Fruit fly (Drosophila melanogaster) whole organism, embryonic: ENCODE results near the gene Syx8.
A peak's percentile ranks its signal among the peaks of the same experiment; 100 is the strongest.

Experiments used
- Abd-B ChIP-seq: fragments of 200-800 bp; sonication (Bioruptor generic); optimal IDR thresholded peaks from 2 replicates; lab custom pipeline; 2018; ENCODE audit warnings: missing biosample characterization, mild to moderate bottlenecking, missing genetic modification characterization, moderate library complexity
- CG10543 ChIP-seq: fragments of 200-800 bp; sonication (Bioruptor generic); optimal IDR thresholded peaks from 3 replicates; lab custom pipeline; 2017; ENCODE audit warnings: missing biosample characterization, mild to moderate bottlenecking, missing genetic modification characterization, moderate library complexity
- CG1233 ChIP-seq: fragments of 200-800 bp; sonication (Bioruptor generic); optimal IDR thresholded peaks from 4 replicates; lab custom pipeline; 2018; ENCODE audit warnings: missing biosample characterization, mild to moderate bottlenecking, missing genetic modification characterization
- CG12942 ChIP-seq: fragments of 200-800 bp; sonication (Bioruptor generic); optimal IDR thresholded peaks from 3 replicates; lab custom pipeline; 2016; ENCODE audit warnings: missing biosample characterization, missing genetic modification characterization
- CG13287 ChIP-seq: fragments of 200-800 bp; sonication (Bioruptor generic); IDR thresholded peaks from 2 replicates; pipeline ENCODE4 v1.3.6; 2022; ENCODE audit warnings: missing biosample characterization, missing genetic modification characterization; ENCODE audit not compliant: partially characterized antibody
- CG13296 ChIP-seq: fragments of 200-800 bp; sonication (Bioruptor generic); optimal IDR thresholded peaks from 3 replicates; lab custom pipeline; 2018; ENCODE audit warnings: missing biosample characterization, mild to moderate bottlenecking, missing genetic modification characterization
- CG14050 ChIP-seq: fragments of 200-800 bp; sonication (Bioruptor generic); IDR thresholded peaks from 3 replicates; pipeline ENCODE4 v1.3.6; 2022; ENCODE audit warnings: missing biosample characterization, missing genetic modification characterization
- CG1603 ChIP-seq: fragments of 200-800 bp; sonication (Bioruptor generic); optimal IDR thresholded peaks from 2 replicates; lab custom pipeline; 2019; ENCODE audit warnings: missing biosample characterization, mild to moderate bottlenecking, missing genetic modification characterization, moderate library complexity
- CG1647 ChIP-seq: fragments of 200-800 bp; sonication (Bioruptor generic); optimal IDR thresholded peaks from 3 replicates; lab custom pipeline; 2016; ENCODE audit warnings: missing biosample characterization, missing genetic modification characterization
- CG17802 ChIP-seq: fragments of 200-800 bp; sonication (Bioruptor generic); optimal IDR thresholded peaks from 2 replicates; lab custom pipeline; 2018; ENCODE audit warnings: missing biosample characterization, mild to moderate bottlenecking, missing genetic modification characterization, moderate library complexity
- CG32772 ChIP-seq: fragments of 200-800 bp; sonication (Bioruptor generic); IDR thresholded peaks from 2 replicates; pipeline ENCODE4 v1.3.6; 2022; ENCODE audit warnings: missing biosample characterization, missing genetic modification characterization
- CG3281 ChIP-seq: fragments of 200-800 bp; sonication (Bioruptor generic); optimal IDR thresholded peaks from 3 replicates; lab custom pipeline; 2017; ENCODE audit warnings: missing biosample characterization, mild to moderate bottlenecking, missing genetic modification characterization
- CG3847 ChIP-seq: fragments of 200-800 bp; sonication (Bioruptor generic); IDR thresholded peaks from 2 replicates; pipeline ENCODE4 v1.3.6; 2022; ENCODE audit warnings: missing biosample characterization, missing genetic modification characterization
- CG42726 ChIP-seq: fragments of 200-800 bp; sonication (Bioruptor generic); IDR thresholded peaks from 2 replicates; pipeline ENCODE4 v1.3.6; 2022; ENCODE audit warnings: missing biosample characterization, missing genetic modification characterization; ENCODE audit not compliant: partially characterized antibody
- CG4404 ChIP-seq: fragments of 200-800 bp; sonication (Bioruptor generic); IDR thresholded peaks from 2 replicates; pipeline ENCODE4 v1.3.6; 2022; ENCODE audit warnings: missing biosample characterization, missing genetic modification characterization
- CG6791 ChIP-seq: fragments of 200-800 bp; sonication (Bioruptor generic); IDR thresholded peaks from 3 replicates; pipeline ENCODE4 v1.3.6; 2022; ENCODE audit warnings: missing biosample characterization, missing genetic modification characterization; ENCODE audit not compliant: partially characterized antibody
- CG7928 ChIP-seq: fragments of 200-800 bp; sonication (Bioruptor generic); optimal IDR thresholded peaks from 2 replicates; lab custom pipeline; 2017; ENCODE audit warnings: missing biosample characterization, mild to moderate bottlenecking, missing genetic modification characterization
- CG8359 ChIP-seq: fragments of 200-800 bp; sonication (Bioruptor generic); optimal IDR thresholded peaks from 2 replicates; lab custom pipeline; 2017; ENCODE audit warnings: missing biosample characterization, mild to moderate bottlenecking, missing genetic modification characterization, borderline replicate concordance
- CG9817 ChIP-seq: fragments of 200-800 bp; sonication (Bioruptor generic); optimal IDR thresholded peaks from 2 replicates; lab custom pipeline; 2018; ENCODE audit warnings: missing biosample characterization, mild to moderate bottlenecking, missing genetic modification characterization, moderate library complexity
- CG9876 ChIP-seq: fragments of 200-800 bp; sonication (Bioruptor generic); optimal IDR thresholded peaks from 2 replicates; lab custom pipeline; 2016; ENCODE audit warnings: missing biosample characterization, missing genetic modification characterization
- Camta ChIP-seq: fragments of 200-800 bp; sonication (Bioruptor generic); optimal IDR thresholded peaks from 2 replicates; lab custom pipeline; 2016; ENCODE audit warnings: missing biosample characterization, missing genetic modification characterization
- D ChIP-seq, 2 experiments: fragments of 200-800 bp in 1 of 2; fragments of >200 bp in 1 of 2; sonication (Bioruptor generic) in 1 of 2; optimal IDR thresholded peaks; 2 replicates in 1 of 2; 3 replicates in 1 of 2; lab custom pipeline; 2017; ENCODE audit warnings: mild to moderate bottlenecking in 1 of 2, missing biosample characterization in 1 of 2, missing genetic modification characterization in 1 of 2, missing genetic modification reagents in 1 of 2
- Dip3 ChIP-seq: fragments of 200-800 bp; sonication (Bioruptor generic); optimal IDR thresholded peaks from 3 replicates; lab custom pipeline; 2016; ENCODE audit warnings: missing biosample characterization, missing genetic modification characterization
- Ets65A ChIP-seq: fragments of 200-800 bp; sonication (Bioruptor generic); peaks from one replicate; lab custom pipeline; 2016; ENCODE audit warnings: missing biosample characterization, missing genetic modification characterization
- HLHmδ ChIP-seq: fragments of 200-800 bp; sonication (Bioruptor generic); optimal IDR thresholded peaks from 2 replicates; lab custom pipeline; 2018; ENCODE audit warnings: missing biosample characterization, mild to moderate bottlenecking, missing genetic modification characterization, moderate library complexity
- Hey ChIP-seq: fragments of 200-800 bp; sonication (Bioruptor generic); optimal IDR thresholded peaks from 3 replicates; lab custom pipeline; 2018; ENCODE audit warnings: missing biosample characterization, mild to moderate bottlenecking, missing genetic modification characterization
- Hr51 ChIP-seq, 2 experiments: fragments of 200-800 bp; sonication (Bioruptor generic); optimal IDR thresholded peaks; 2 replicates in 1 of 2; 3 replicates in 1 of 2; lab custom pipeline; 2016 to 2018; ENCODE audit warnings: missing biosample characterization in 2 of 2, missing genetic modification characterization in 2 of 2, mild to moderate bottlenecking in 1 of 2, moderate library complexity in 1 of 2
- Lim3 ChIP-seq: fragments of 200-800 bp; sonication (Bioruptor generic); IDR thresholded peaks from 2 replicates; pipeline ENCODE4 v1.3.6; 2022; ENCODE audit warnings: missing biosample characterization, missing genetic modification characterization
- Myb ChIP-seq: fragments of 200-800 bp; sonication (Bioruptor generic); optimal IDR thresholded peaks from 2 replicates; lab custom pipeline; 2016; ENCODE audit warnings: missing biosample characterization, missing genetic modification characterization
- Neu2 ChIP-seq: fragments of 200-800 bp; sonication (Bioruptor generic); optimal IDR thresholded peaks from 3 replicates; lab custom pipeline; 2016; ENCODE audit warnings: missing biosample characterization, missing genetic modification characterization, borderline replicate concordance
- Oli ChIP-seq: fragments of 200-800 bp; sonication (Bioruptor generic); optimal IDR thresholded peaks from 2 replicates; lab custom pipeline; 2018; ENCODE audit warnings: missing biosample characterization, mild to moderate bottlenecking, missing genetic modification characterization, moderate library complexity
- PHDP ChIP-seq: fragments of 200-800 bp; sonication (Bioruptor generic); optimal IDR thresholded peaks from 3 replicates; lab custom pipeline; 2018; ENCODE audit warnings: missing biosample characterization, mild to moderate bottlenecking, missing genetic modification characterization, moderate library complexity
- Scr ChIP-seq: fragments of 200-800 bp; sonication (Bioruptor generic); IDR thresholded peaks from 2 replicates; pipeline ENCODE4 v1.3.6; 2022; ENCODE audit warnings: missing biosample characterization, missing genetic modification characterization; ENCODE audit not compliant: partially characterized antibody
- Sox100B ChIP-seq: fragments of 200-800 bp; sonication (Bioruptor generic); optimal IDR thresholded peaks from 3 replicates; lab custom pipeline; 2018; ENCODE audit warnings: missing biosample characterization, mild to moderate bottlenecking, missing genetic modification characterization
- Usf ChIP-seq: fragments of 200-800 bp; sonication (Bioruptor generic); optimal IDR thresholded peaks from 2 replicates; lab custom pipeline; 2017; ENCODE audit warnings: missing genotype, missing biosample characterization, missing genetic modification characterization
- YL-1 ChIP-seq: fragments of 200-800 bp; sonication (Bioruptor generic); optimal IDR thresholded peaks from 3 replicates; lab custom pipeline; 2017; ENCODE audit warnings: missing biosample characterization, mild to moderate bottlenecking, missing genetic modification characterization
- cad ChIP-seq: fragments of >200 bp; optimal IDR thresholded peaks from 2 replicates; lab custom pipeline; 2017; ENCODE audit warnings: missing biosample characterization, missing genetic modification characterization
- cato ChIP-seq: fragments of 200-800 bp; sonication (Bioruptor generic); optimal IDR thresholded peaks from 2 replicates; lab custom pipeline; 2016; ENCODE audit warnings: missing biosample characterization, missing genetic modification characterization, borderline replicate concordance
- fd3F ChIP-seq: fragments of 200-800 bp; sonication (Bioruptor generic); optimal IDR thresholded peaks from 2 replicates; lab custom pipeline; 2018; ENCODE audit warnings: missing biosample characterization, mild to moderate bottlenecking, missing genetic modification characterization, moderate library complexity
- gfzf ChIP-seq: fragments of 200-800 bp; sonication (Bioruptor generic); optimal IDR thresholded peaks from 2 replicates; lab custom pipeline; 2016; ENCODE audit warnings: missing biosample characterization, mild to moderate bottlenecking, missing genetic modification characterization, moderate library complexity
- inv ChIP-seq: fragments of 200-800 bp; sonication (Bioruptor generic); IDR thresholded peaks from 2 replicates; pipeline ENCODE4 v1.3.6; 2022; ENCODE audit warnings: missing biosample characterization, missing genetic modification characterization; ENCODE audit not compliant: partially characterized antibody
- kah ChIP-seq: fragments of 200-800 bp; sonication (Bioruptor generic); optimal IDR thresholded peaks from 2 replicates; lab custom pipeline; 2018; ENCODE audit warnings: missing biosample characterization, mild to moderate bottlenecking, missing genetic modification characterization
- lola ChIP-seq, 3 experiments: fragments of >200 bp in 2 of 3; fragments of 200-800 bp in 1 of 3; sonication (Bioruptor generic) in 1 of 3; optimal IDR thresholded peaks; 2 replicates each; lab custom pipeline; 2017 to 2019; ENCODE audit warnings: missing biosample characterization in 3 of 3, missing genetic modification characterization in 3 of 3, mild to moderate bottlenecking in 1 of 3, moderate library complexity in 1 of 3
- maf-S ChIP-seq: fragments of 200-800 bp; sonication (Bioruptor generic); optimal IDR thresholded peaks from 2 replicates; lab custom pipeline; 2016; ENCODE audit warnings: missing biosample characterization, missing genetic modification characterization
- onecut ChIP-seq: fragments of 200-800 bp; sonication (Bioruptor generic); IDR thresholded peaks from 2 replicates; pipeline ENCODE4 v1.3.6; 2022; ENCODE audit warnings: missing biosample characterization, missing genetic modification characterization
- otp ChIP-seq: fragments of 200-800 bp; sonication (Bioruptor generic); IDR thresholded peaks from 3 replicates; pipeline ENCODE4, ENCODE4 v1.3.6; 2022; ENCODE audit warnings: missing biosample characterization, missing genetic modification characterization
- sqz ChIP-seq: fragments of 200-800 bp; sonication (Bioruptor generic); optimal IDR thresholded peaks from 3 replicates; lab custom pipeline; 2018; ENCODE audit warnings: missing biosample characterization, mild to moderate bottlenecking, missing genetic modification characterization

Syx8 gene

dm6 chr3L:16587994-16588622 lies 1.3 kb upstream of the Syx8 start (continued):
- TF ChIP-seq Neu2 (peak; percentile 42), Lim3 (no peak), CG14050 (peak; percentile 39; the same call in 2 of the 3 replicates), Usf (GFP tag; lab: Kevin White, UChicago) (no peak), CG9876 (GFP tag; lab: Kevin White, UChicago) (peak; percentile 32), Myb (peak; percentile 66), PHDP (tag; lab: Kevin White, UChicago) (peak; percentile 63), Scr (GFP tag; lab: Robert Waterston, UW) (peak; percentile 97), CG8359 (GFP tag; lab: Kevin White, UChicago) (no peak), HLHmδ (GFP tag; lab: Kevin White, UChicago) (peak; percentile 37), Camta (peak; percentile 59), YL-1 (peak; percentile 93), Ets65A (GFP tag; lab: Kevin White, UChicago) (peak; percentile 97), CG42726 (GFP tag; lab: Robert Waterston, UW) (peak; percentile 87), lola (GFP tag; optimal IDR thresholded peaks at IDR 0.05; lab: Kevin White, UChicago) (peak in 1 of 3 experiments; percentile 21), CG17802 (peak; percentile 64), gfzf (peak; percentile 55), D (optimal IDR thresholded peaks at IDR 0.05; lab: Kevin White, UChicago) (peak; percentile 98), D (GFP tag; optimal IDR thresholded peaks at IDR 0.05; lab: Kevin White, UChicago) (peak; percentile 16), CG12942 (GFP tag; lab: Kevin White, UChicago) (peak; percentile 39), Oli (tag; lab: Kevin White, UChicago) (peak; percentile 21), onecut (peak; percentile 57), Abd-B (GFP tag; lab: Kevin White, UChicago) (peak; percentile 73), CG1647 (GFP tag; lab: Kevin White, UChicago) (peak; percentile 40), Dip3 (peak; percentile 49), CG10543 (GFP tag; lab: Kevin White, UChicago) (peak; percentile 57), CG3281 (GFP tag; lab: Kevin White, UChicago) (peak; percentile 34), CG1233 (GFP tag; lab: Kevin White, UChicago) (peak; percentile 13), CG4404 (no peak), maf-S (peak; percentile 8), inv (GFP tag; lab: Robert Waterston, UW) (peak; percentile 93), CG13287 (GFP tag; lab: Robert Waterston, UW) (peak; percentile 94), cato (GFP tag; lab: Kevin White, UChicago) (no peak), CG1603 (tag; lab: Kevin White, UChicago) (peak; percentile 75), CG13296 (peak; percentile 60), CG7928 (no peak), Hr51 (GFP tag; optimal IDR thresholded peaks at IDR 0.05; lab: Kevin White, UChicago) (peak; percentile 55 to 63), CG6791 (GFP tag; lab: Robert Waterston, UW) (peak; percentile 85), CG9817 (tag; lab: Kevin White, UChicago) (peak; percentile 34), Hey (tag; lab: Kevin White, UChicago) (no peak), otp (GFP tag; lab: Robert Waterston, UW) (peak; percentile 41; the same call in 1 of the 3 replicates), sqz (no peak), cad (no peak), Sox100B (GFP tag; lab: Kevin White, UChicago) (no peak), kah (no peak), fd3F (GFP tag; lab: Kevin White, UChicago) (peak; percentile 21), CG3847 (GFP tag; lab: Robert Waterston, UW) (peak; percentile 79), CG32772 (GFP tag; lab: Robert Waterston, UW) (peak; percentile 35)
